Fruit fly (Drosophila melanogaster): Measurements from ENCODE around the gene primo-1.

primo-1 gene

dm6 chr3R:13715012-13715673, 3.5 kb upstream of the primo-1 start, which contains the start of gene kmr (continued):
- TF ChIP-seq CG4820 (GFP tag; optimal IDR thresholded peaks at IDR 0.05) (no peak), CG11723 (GFP tag; optimal IDR thresholded peaks at IDR 0.05) (no peak), PHDP (tag; optimal IDR thresholded peaks at IDR 0.05) (peak; percentile 41), CG16779 (GFP tag; IDR thresholded peaks at IDR 0.05) (no peak), sd (tag; optimal IDR thresholded peaks at IDR 0.05) (peak; percentile 6), CG6254 (GFP tag; optimal IDR thresholded peaks at IDR 0.05) (peak; percentile 30), CG30403 (GFP tag; optimal IDR thresholded peaks at IDR 0.05) (no peak), CG1792 (GFP tag; optimal IDR thresholded peaks at IDR 0.05) (no peak), Deaf1 (tag; optimal IDR thresholded peaks at IDR 0.05) (peak; percentile 62), danr (GFP tag; IDR thresholded peaks at IDR 0.05) (no peak), HLH3B (GFP tag; IDR thresholded peaks at IDR 0.05) (peak; percentile 41; the same call in 1 of the 2 replicates), CG16863 (GFP tag; optimal IDR thresholded peaks at IDR 0.05) (no peak), slp2 (GFP tag; optimal IDR thresholded peaks at IDR 0.05) (no peak), CG8290 (GFP tag; optimal IDR thresholded peaks at IDR 0.05) (no peak), CG8290 (tag; optimal IDR thresholded peaks at IDR 0.05) (peak in 1 of 2 experiments; percentile 43), ro (GFP tag; IDR thresholded peaks at IDR 0.05) (no peak), sr (GFP tag; IDR thresholded peaks at IDR 0.05) (no peak; the same call in 2 of the 3 replicates), CG18764 (GFP tag; optimal IDR thresholded peaks at IDR 0.05) (no peak), br (optimal IDR thresholded peaks at IDR 0.05) (no peak), CG33213 (GFP tag; optimal IDR thresholded peaks at IDR 0.05) (peak; percentile 22), Meics (GFP tag; optimal IDR thresholded peaks at IDR 0.05) (peak; percentile 27), CkIIα-i1 (GFP tag; IDR thresholded peaks at IDR 0.05) (no peak), tgo (GFP tag; IDR thresholded peaks at IDR 0.05) (no peak), az2 (GFP tag; optimal IDR thresholded peaks at IDR 0.05) (no peak), CG14014 (GFP tag; IDR thresholded peaks at IDR 0.05) (peak; percentile 48; the same call in 1 of the 2 replicates), BEAF-32 (GFP tag; optimal IDR thresholded peaks at IDR 0.05) (no peak), wor (GFP tag; IDR thresholded peaks at IDR 0.05) (no peak), kni (GFP tag; optimal IDR thresholded peaks at IDR 0.05) (peak; percentile 83), pum (GFP tag; optimal IDR thresholded peaks at IDR 0.05) (no peak), gsb (GFP tag; IDR thresholded peaks at IDR 0.05) (0 out of 2 replicates have a peak, but pooled peaks have one; percentile 38), CG3995 (GFP tag; optimal IDR thresholded peaks at IDR 0.05) (no peak), z (GFP tag; IDR thresholded peaks at IDR 0.05) (no peak; the same call in 2 of the 3 replicates), ap (GFP tag; IDR thresholded peaks at IDR 0.05) (no peak), CG30431 (GFP tag; optimal IDR thresholded peaks at IDR 0.05) (no peak), CG4617 (GFP tag; optimal IDR thresholded peaks at IDR 0.05; ENCODE audit: borderline replicate concordance) (no peak), CG17361 (GFP tag; IDR thresholded peaks at IDR 0.05) (no peak), slou (GFP tag; optimal IDR thresholded peaks at IDR 0.05) (no peak), al (GFP tag; IDR thresholded peaks at IDR 0.05) (no peak), CG2199 (GFP tag; IDR thresholded peaks at IDR 0.05) (peak; percentile 80), CG14441 (GFP tag; IDR thresholded peaks at IDR 0.05) (no peak; the same call in 1 of the 2 replicates), CG9727 (GFP tag; optimal IDR thresholded peaks at IDR 0.05) (peak; percentile 3), bsh (GFP tag; optimal IDR thresholded peaks at IDR 0.05) (no peak), cato (GFP tag; optimal IDR thresholded peaks at IDR 0.05; ENCODE audit: borderline replicate concordance) (no peak), Vsx1 (GFP tag; optimal IDR thresholded peaks at IDR 0.05) (peak; percentile 21), CG15514 (GFP tag; optimal IDR thresholded peaks at IDR 0.05) (peak; percentile 47), CG9817 (tag; optimal IDR thresholded peaks at IDR 0.05) (no peak), ssp (GFP tag; IDR thresholded peaks at IDR 0.05) (no peak), CG1233 (GFP tag; optimal IDR thresholded peaks at IDR 0.05) (peak; percentile 47), emc (GFP tag; optimal IDR thresholded peaks at IDR 0.05) (no peak), ase (GFP tag; IDR thresholded peaks at IDR 0.05) (no peak), CG1529 (GFP tag; optimal IDR thresholded peaks at IDR 0.05) (no peak), CHES-1-like (GFP tag; optimal IDR thresholded peaks at IDR 0.05) (no peak)
